Fruit fly (Drosophila melanogaster): ENCODE data around the gene Hem.

Gene Hem

DNA sequence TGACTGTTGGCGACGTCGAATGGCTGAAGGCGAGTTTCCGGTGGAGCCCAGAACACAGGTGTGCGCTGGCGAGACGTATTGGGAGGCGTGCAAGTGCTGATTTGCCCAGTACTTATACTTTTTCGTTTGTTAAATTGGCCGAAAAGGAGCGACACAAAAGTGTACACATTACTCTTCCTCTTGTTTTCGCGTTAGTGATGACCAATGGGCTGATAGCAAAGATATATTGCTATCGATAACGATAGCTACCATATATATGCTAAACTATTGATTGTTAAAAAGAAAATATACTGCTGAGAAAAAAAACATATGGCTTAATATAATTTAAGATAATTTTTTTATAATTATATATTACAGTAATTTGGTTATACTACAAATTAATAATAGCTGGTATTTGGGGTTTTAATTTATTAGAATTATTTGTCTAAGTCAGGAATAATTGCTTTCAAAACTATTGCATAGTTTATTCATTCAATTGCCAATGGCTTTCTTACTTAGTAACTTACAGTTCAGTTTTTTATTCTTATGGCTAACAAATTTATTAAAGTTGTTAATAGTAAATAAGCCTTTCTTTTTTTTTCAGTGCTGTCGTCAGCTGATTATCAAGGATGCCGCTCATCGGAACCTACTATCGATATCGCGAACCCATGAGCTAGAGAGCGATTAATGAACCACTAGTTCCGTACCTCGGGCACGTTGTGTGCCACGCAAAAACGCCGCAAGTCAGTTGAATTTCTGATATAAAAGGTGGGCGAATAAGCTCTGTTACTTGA lies at the start of gene Hem, which contains the start of gene IleRS:
Gene Hem (minus strand): TSS at position 202 of the 773 bp plus-strand sequence.
Gene IleRS (plus strand): TSS at position 672 of the 773 bp plus-strand sequence.
- TF ChIP-seq psq (optimal IDR thresholded peaks at IDR 0.05) (no peak), CG8478 (optimal IDR thresholded peaks at IDR 0.05) (no peak), EcR (GFP tag; optimal IDR thresholded peaks at IDR 0.05) (no peak), pan (optimal IDR thresholded peaks at IDR 0.05) (no peak)

dm6 chr3L:22329478-22329877 lies 41.5 kb upstream of the Hem start, which contains the start of gene CG32450:
Gene CG32450 (plus strand): TSS chr3L:22329778.
- TF ChIP-seq usp (GFP tag; optimal IDR thresholded peaks at IDR 0.05): no peak
- TF ChIP-seq pan (optimal IDR thresholded peaks at IDR 0.05): no peak
- TF ChIP-seq CG8478 (optimal IDR thresholded peaks at IDR 0.05): no peak
- no peak for TF ChIP-seq Dll (optimal IDR thresholded peaks at IDR 0.05)
- no peak for TF ChIP-seq EcR (GFP tag; optimal IDR thresholded peaks at IDR 0.05)
- no peak for TF ChIP-seq psq (optimal IDR thresholded peaks at IDR 0.05)

DNA sequence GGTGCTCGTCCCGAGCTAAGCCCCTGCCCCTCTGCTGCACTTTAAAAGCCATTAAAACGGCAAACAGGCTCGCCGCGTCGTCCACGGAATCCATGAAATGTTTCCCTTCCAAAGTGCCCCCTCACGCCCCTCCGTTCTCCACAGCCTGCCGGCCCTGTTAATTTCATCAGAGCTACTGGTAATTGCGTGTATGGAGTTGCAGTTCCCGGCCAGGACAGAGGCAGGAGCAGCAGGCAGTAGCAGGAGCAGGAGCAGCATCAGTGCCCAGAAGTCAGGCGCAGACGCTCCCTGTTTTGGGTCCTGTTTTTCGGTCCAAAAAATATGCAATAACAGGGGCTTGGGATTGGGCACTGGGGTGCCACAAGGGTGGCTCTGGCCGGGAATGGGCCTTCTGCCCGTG lies 28.9 kb upstream of the Hem start:
- no peak for TF ChIP-seq psq (optimal IDR thresholded peaks at IDR 0.05)
- no peak for TF ChIP-seq usp (GFP tag; optimal IDR thresholded peaks at IDR 0.05)
- no peak for TF ChIP-seq pan (optimal IDR thresholded peaks at IDR 0.05)
- no peak for TF ChIP-seq CG8478 (optimal IDR thresholded peaks at IDR 0.05)
- TF ChIP-seq EcR (GFP tag; optimal IDR thresholded peaks at IDR 0.05): no peak
- no peak for TF ChIP-seq Dll (optimal IDR thresholded peaks at IDR 0.05)

DNA sequence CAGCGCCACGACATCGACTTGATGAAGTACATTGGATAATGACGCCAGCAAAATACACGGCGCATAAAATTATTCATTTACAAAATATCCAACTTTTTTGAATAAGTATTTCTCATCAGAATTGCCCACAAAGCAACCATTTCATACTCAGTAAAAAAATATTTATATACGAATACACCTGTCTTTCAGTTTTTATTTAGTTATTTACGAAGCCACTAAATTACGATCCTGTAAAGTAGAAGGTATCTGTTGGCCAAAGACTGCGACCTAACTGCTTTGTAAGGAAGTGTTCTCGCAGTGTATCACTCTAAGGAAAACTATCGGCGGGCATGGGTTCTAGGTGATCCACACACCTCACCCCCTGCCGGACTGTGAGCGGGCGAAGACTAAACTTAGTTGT lies 10.8 kb downstream of the Hem start:
- TF ChIP-seq EcR (GFP tag; optimal IDR thresholded peaks at IDR 0.05): no peak
- TF ChIP-seq CG8478 (optimal IDR thresholded peaks at IDR 0.05): no peak
- TF ChIP-seq pan (optimal IDR thresholded peaks at IDR 0.05): no peak
- no peak for TF ChIP-seq usp (GFP tag; optimal IDR thresholded peaks at IDR 0.05)
- TF ChIP-seq Dll (optimal IDR thresholded peaks at IDR 0.05): no peak
- no peak for TF ChIP-seq psq (optimal IDR thresholded peaks at IDR 0.05)

dm6 chr3L:22276614-22277013 lies 11.4 kb downstream of the Hem start:
- TF ChIP-seq pan (optimal IDR thresholded peaks at IDR 0.05): no peak
- TF ChIP-seq CG8478 (optimal IDR thresholded peaks at IDR 0.05): no peak
- TF ChIP-seq psq (optimal IDR thresholded peaks at IDR 0.05): no peak
- TF ChIP-seq usp (GFP tag; optimal IDR thresholded peaks at IDR 0.05): no peak
- no peak for TF ChIP-seq EcR (GFP tag; optimal IDR thresholded peaks at IDR 0.05)
- no peak for TF ChIP-seq Dll (optimal IDR thresholded peaks at IDR 0.05)

dm6 chr3L:22275989-22276388 lies 12.0 kb downstream of the Hem start:
- TF ChIP-seq usp (GFP tag; optimal IDR thresholded peaks at IDR 0.05): no peak
- TF ChIP-seq Dll (optimal IDR thresholded peaks at IDR 0.05): no peak
- no peak for TF ChIP-seq pan (optimal IDR thresholded peaks at IDR 0.05)
- TF ChIP-seq psq (optimal IDR thresholded peaks at IDR 0.05): no peak
- TF ChIP-seq CG8478 (optimal IDR thresholded peaks at IDR 0.05): no peak
- TF ChIP-seq EcR (GFP tag; optimal IDR thresholded peaks at IDR 0.05): no peak

- TF ChIP-seq Dll (optimal IDR thresholded peaks at IDR 0.05) (no peak), psq (optimal IDR thresholded peaks at IDR 0.05) (no peak), pan (optimal IDR thresholded peaks at IDR 0.05) (no peak), usp (GFP tag; optimal IDR thresholded peaks at IDR 0.05) (no peak), CG8478 (optimal IDR thresholded peaks at IDR 0.05) (no peak), EcR (GFP tag; optimal IDR thresholded peaks at IDR 0.05) (no peak)
These were observed 14.3 kb downstream of the Hem start, which contains the start of gene Srpk79D for dm6 chr3L:22273529-22274301. Gene Srpk79D (plus strand): TSS chr3L:22273985.

dm6 chr3L:22267248-22267957 lies 20.6 kb downstream of the Hem start, which contains the start of gene Csp:
Gene Csp (plus strand): TSS chr3L:22267382.
- TF ChIP-seq psq (optimal IDR thresholded peaks at IDR 0.05) (no peak), EcR (GFP tag; optimal IDR thresholded peaks at IDR 0.05) (no peak), usp (GFP tag; optimal IDR thresholded peaks at IDR 0.05) (no peak), Dll (optimal IDR thresholded peaks at IDR 0.05) (peak; percentile 6), pan (optimal IDR thresholded peaks at IDR 0.05) (peak; percentile 68), CG8478 (optimal IDR thresholded peaks at IDR 0.05) (no peak)

dm6 chr3L:22266535-22266934 lies 21.5 kb downstream of the Hem start, which contains the start of gene CG11523:
Gene CG11523 (minus strand): TSS chr3L:22266679.
- TF ChIP-seq usp (GFP tag; optimal IDR thresholded peaks at IDR 0.05) (no peak), Dll (optimal IDR thresholded peaks at IDR 0.05) (no peak), pan (optimal IDR thresholded peaks at IDR 0.05) (no peak), CG8478 (optimal IDR thresholded peaks at IDR 0.05) (no peak), psq (optimal IDR thresholded peaks at IDR 0.05) (no peak), EcR (GFP tag; optimal IDR thresholded peaks at IDR 0.05) (no peak)

dm6 chr3L:22262797-22263423 lies 25.1 kb downstream of the Hem start, which contains the start of the genes Rich and Ddx1:
Gene Rich (minus strand): TSS chr3L:22262921.
Gene Ddx1 (plus strand): TSS chr3L:22263369.
- TF ChIP-seq Dll (optimal IDR thresholded peaks at IDR 0.05): no peak
- TF ChIP-seq CG8478 (optimal IDR thresholded peaks at IDR 0.05): no peak
- no peak for TF ChIP-seq pan (optimal IDR thresholded peaks at IDR 0.05)

- TF ChIP-seq EcR (GFP tag; optimal IDR thresholded peaks at IDR 0.05) (no peak), CG8478 (optimal IDR thresholded peaks at IDR 0.05) (no peak), Dll (optimal IDR thresholded peaks at IDR 0.05) (no peak), psq (optimal IDR thresholded peaks at IDR 0.05) (no peak), usp (GFP tag; optimal IDR thresholded peaks at IDR 0.05) (no peak), pan (optimal IDR thresholded peaks at IDR 0.05) (no peak)
These were observed 45.8 kb downstream of the Hem start for dm6 chr3L:22242241-22242640.

Measured in whole organism.